Fruit fly (Drosophila melanogaster) whole organism, embryonic: ENCODE measurements around the gene Cep290.

Experiments
- Antp ChIP-seq: fragments of 200-800 bp; sonication (Bioruptor generic); optimal IDR thresholded peaks from 3 replicates; lab custom pipeline; 2016; ENCODE audit warnings: missing biosample characterization, missing genetic modification characterization
- Atf6 ChIP-seq: fragments of 200-800 bp; sonication (Bioruptor generic); IDR thresholded peaks from 2 replicates; pipeline ENCODE4 v1.3.6; 2022; ENCODE audit warnings: missing biosample characterization, missing genetic modification characterization
- B-H1 ChIP-seq: fragments of 200-800 bp; sonication (Bioruptor generic); IDR thresholded peaks from 3 replicates; pipeline ENCODE4 v1.3.6; 2022; ENCODE audit warnings: missing biosample characterization, missing genetic modification characterization
- CG10366 ChIP-seq: fragments of 200-800 bp; sonication (Bioruptor generic); IDR thresholded peaks from 2 replicates; pipeline ENCODE4 v1.3.6; 2022; ENCODE audit warnings: missing biosample characterization, missing genetic modification characterization
- CG10565 ChIP-seq: fragments of 200-800 bp; sonication (Bioruptor generic); optimal IDR thresholded peaks from 3 replicates; lab custom pipeline; 2016; ENCODE audit warnings: missing biosample characterization, mild to moderate bottlenecking, missing genetic modification characterization
- CG12155 ChIP-seq: fragments of 200-800 bp; sonication (Bioruptor generic); optimal IDR thresholded peaks from 3 replicates; lab custom pipeline; 2016; ENCODE audit warnings: missing biosample characterization, missing genetic modification characterization
- CG14441 ChIP-seq: fragments of 200-800 bp; sonication (Bioruptor generic); IDR thresholded peaks from 2 replicates; pipeline ENCODE4 v1.3.6; 2022; ENCODE audit warnings: missing biosample characterization, missing genetic modification characterization
- CG14965 ChIP-seq: fragments of 200-800 bp; sonication (Bioruptor generic); optimal IDR thresholded peaks from 2 replicates; lab custom pipeline; 2016; ENCODE audit warnings: missing biosample characterization, missing genetic modification characterization, borderline replicate concordance
- CG17385 ChIP-seq: fragments of 200-800 bp; sonication (Bioruptor generic); optimal IDR thresholded peaks from 3 replicates; lab custom pipeline; 2018; ENCODE audit warnings: missing biosample characterization, mild to moderate bottlenecking, missing genetic modification characterization
- CG17612 ChIP-seq: fragments of 200-800 bp; sonication (Bioruptor generic); IDR thresholded peaks from 2 replicates; pipeline ENCODE4 v1.3.6; 2022; ENCODE audit warnings: missing biosample characterization, missing genetic modification characterization
- CG1792 ChIP-seq: fragments of 200-800 bp; sonication (Bioruptor generic); optimal IDR thresholded peaks from 2 replicates; lab custom pipeline; 2016; ENCODE audit warnings: missing biosample characterization, missing genetic modification characterization
- CG2712 ChIP-seq: fragments of 200-800 bp; optimal IDR thresholded peaks from 3 replicates; lab custom pipeline; 2019; ENCODE audit warnings: missing biosample characterization, mild to moderate bottlenecking, missing genetic modification characterization, moderate library complexity
- CG30431 ChIP-seq: fragments of 200-800 bp; sonication (Bioruptor generic); optimal IDR thresholded peaks from 2 replicates; lab custom pipeline; 2017; ENCODE audit warnings: missing biosample characterization, missing genetic modification characterization
- CG32767 ChIP-seq: fragments of 200-800 bp; sonication (Bioruptor generic); IDR thresholded peaks from 2 replicates; pipeline ENCODE4 v1.3.6; 2022; ENCODE audit warnings: missing biosample characterization, missing genetic modification characterization
- CG3281 ChIP-seq: fragments of 200-800 bp; sonication (Bioruptor generic); optimal IDR thresholded peaks from 3 replicates; lab custom pipeline; 2017; ENCODE audit warnings: missing biosample characterization, mild to moderate bottlenecking, missing genetic modification characterization
- CG33213 ChIP-seq: fragments of 200-800 bp; sonication (Bioruptor generic); optimal IDR thresholded peaks from 3 replicates; lab custom pipeline; 2016; ENCODE audit warnings: missing biosample characterization, missing genetic modification characterization
- CG43689 ChIP-seq: fragments of 200-800 bp; sonication (Bioruptor generic); IDR thresholded peaks from 2 replicates; pipeline ENCODE4 v1.3.6; 2022; ENCODE audit warnings: missing biosample characterization, missing genetic modification characterization
- Camta ChIP-seq: fragments of 200-800 bp; sonication (Bioruptor generic); optimal IDR thresholded peaks from 2 replicates; lab custom pipeline; 2016; ENCODE audit warnings: missing biosample characterization, missing genetic modification characterization
- Dad ChIP-seq: fragments of 200-800 bp; sonication (Bioruptor generic); optimal IDR thresholded peaks from 3 replicates; lab custom pipeline; 2016; ENCODE audit warnings: missing biosample characterization, missing genetic modification characterization
- Fer2 ChIP-seq: fragments of 200-800 bp; sonication (Bioruptor generic); optimal IDR thresholded peaks from 2 replicates; lab custom pipeline; 2018; ENCODE audit warnings: missing biosample characterization, mild to moderate bottlenecking, missing genetic modification characterization, moderate library complexity
- H15 ChIP-seq: fragments of 200-800 bp; sonication (Bioruptor generic); IDR thresholded peaks from 3 replicates; pipeline ENCODE4 v1.3.6; 2022; ENCODE audit warnings: missing biosample characterization, missing genetic modification characterization
- Hand ChIP-seq: fragments of 200-800 bp; sonication (Bioruptor generic); optimal IDR thresholded peaks from 2 replicates; lab custom pipeline; 2017; ENCODE audit warnings: mild to moderate bottlenecking, missing biosample characterization, missing genetic modification reagents, missing genetic modification characterization
- Hr3 ChIP-seq: fragments of 200-800 bp; sonication (Bioruptor generic); optimal IDR thresholded peaks from 3 replicates; lab custom pipeline; 2016; ENCODE audit warnings: missing biosample characterization, missing genetic modification characterization
- Hsf ChIP-seq: fragments of 200-800 bp; sonication (Bioruptor generic); optimal IDR thresholded peaks from 3 replicates; lab custom pipeline; 2016; ENCODE audit warnings: missing biosample characterization, missing genetic modification characterization
- Jarid2 ChIP-seq: fragments of 200-800 bp; sonication (Bioruptor generic); optimal IDR thresholded peaks from 3 replicates; lab custom pipeline; 2017; ENCODE audit warnings: mild to moderate bottlenecking, missing biosample characterization, missing genetic modification reagents, missing genetic modification characterization
- NC2α ChIP-seq: fragments of 200-800 bp; sonication (Bioruptor generic); optimal IDR thresholded peaks from 2 replicates; lab custom pipeline; 2016; ENCODE audit warnings: missing biosample characterization, missing genetic modification characterization
- Nf-YB ChIP-seq: fragments of 200-800 bp; sonication (Bioruptor generic); optimal IDR thresholded peaks from 3 replicates; lab custom pipeline; 2019; ENCODE audit warnings: missing biosample characterization, mild to moderate bottlenecking, missing genetic modification characterization, moderate library complexity
- PHDP ChIP-seq: fragments of 200-800 bp; sonication (Bioruptor generic); optimal IDR thresholded peaks from 3 replicates; lab custom pipeline; 2018; ENCODE audit warnings: missing biosample characterization, mild to moderate bottlenecking, missing genetic modification characterization, moderate library complexity
- Side ChIP-seq: fragments of 200-800 bp; sonication (Bioruptor generic); optimal IDR thresholded peaks from 2 replicates; lab custom pipeline; 2016; ENCODE audit warnings: missing biosample characterization, missing genetic modification characterization
- Six4 ChIP-seq: fragments of 200-800 bp; sonication (Bioruptor generic); optimal IDR thresholded peaks from 2 replicates; lab custom pipeline; 2016; ENCODE audit warnings: missing biosample characterization, missing genetic modification characterization
- Vsx1 ChIP-seq: fragments of 200-800 bp; sonication (Bioruptor generic); optimal IDR thresholded peaks from 2 replicates; lab custom pipeline; 2017; ENCODE audit warnings: missing biosample characterization, mild to moderate bottlenecking, missing genetic modification characterization, missing genetic modification reagents
- ara ChIP-seq: fragments of 200-800 bp; sonication (Bioruptor generic); IDR thresholded peaks from 2 replicates; pipeline ENCODE4 v1.3.6; 2022; ENCODE audit warnings: missing biosample characterization, missing genetic modification characterization
- cg ChIP-seq: fragments of 200-800 bp; sonication (Bioruptor generic); optimal IDR thresholded peaks from 3 replicates; lab custom pipeline; 2019; ENCODE audit warnings: missing biosample characterization, mild to moderate bottlenecking, missing genetic modification characterization, moderate library complexity
- crc ChIP-seq: fragments of 200-800 bp; sonication (Bioruptor generic); optimal IDR thresholded peaks from 2 replicates; lab custom pipeline; 2016; ENCODE audit warnings: missing biosample characterization, missing genetic modification characterization
- da ChIP-seq: fragments of 200-800 bp; sonication (Bioruptor generic); optimal IDR thresholded peaks from 2 replicates; lab custom pipeline; 2016; ENCODE audit warnings: missing biosample characterization, missing genetic modification characterization
- dimm ChIP-seq: fragments of 200-800 bp; sonication (Bioruptor generic); IDR thresholded peaks from 2 replicates; pipeline ENCODE4 v1.3.6; 2022; ENCODE audit warnings: missing biosample characterization, missing genetic modification characterization
- dysf ChIP-seq: fragments of 200-800 bp; sonication (Bioruptor generic); IDR thresholded peaks from 3 replicates; pipeline ENCODE4 v1.3.6; 2022; ENCODE audit warnings: missing biosample characterization, missing genetic modification characterization
- gro ChIP-seq: fragments of 200-800 bp; sonication (Bioruptor generic); optimal IDR thresholded peaks from 2 replicates; lab custom pipeline; 2016; ENCODE audit warnings: missing biosample characterization, missing genetic modification characterization
- gsb ChIP-seq: fragments of 200-800 bp; sonication (Bioruptor generic); IDR thresholded peaks from 2 replicates; pipeline ENCODE4 v1.3.6; 2022; ENCODE audit warnings: missing biosample characterization, missing genetic modification characterization
- lov ChIP-seq, 2 experiments: fragments of 200-800 bp in 1 of 2; fragments of >200 bp in 1 of 2; sonication (Bioruptor generic) in 1 of 2; IDR thresholded peaks in 1 of 2; optimal IDR thresholded peaks in 1 of 2; 2 replicates in 1 of 2; 3 replicates in 1 of 2; pipeline versions ENCODE4 v1.3.6 to Lab custom; 2017 to 2022; ENCODE audit warnings: missing biosample characterization in 1 of 2, missing genetic modification characterization in 1 of 2
- luna ChIP-seq: fragments of 200-800 bp; sonication (Bioruptor generic); optimal IDR thresholded peaks from 2 replicates; lab custom pipeline; 2016; ENCODE audit warnings: missing biosample characterization, missing genetic modification characterization
- mam ChIP-seq: fragments of 200-800 bp; sonication (Bioruptor generic); optimal IDR thresholded peaks from 3 replicates; lab custom pipeline; 2016; ENCODE audit warnings: missing biosample characterization, missing genetic modification characterization
- nerfin-1 ChIP-seq: fragments of 200-800 bp; sonication (Bioruptor generic); optimal IDR thresholded peaks from 3 replicates; lab custom pipeline; 2019; ENCODE audit warnings: missing biosample characterization, mild to moderate bottlenecking, missing genetic modification characterization, moderate library complexity
- nmo ChIP-seq: fragments of 200-800 bp; sonication (Bioruptor generic); optimal IDR thresholded peaks from 2 replicates; lab custom pipeline; 2018; ENCODE audit warnings: missing biosample characterization, mild to moderate bottlenecking, missing genetic modification characterization, moderate library complexity
- p53 ChIP-seq: fragments of 200-800 bp; sonication (Bioruptor generic); optimal IDR thresholded peaks from 2 replicates; lab custom pipeline; 2016; ENCODE audit warnings: missing biosample characterization, missing genetic modification characterization
- pan ChIP-seq, 4 experiments: fragments of >200 bp in 3 of 4; fragments of 200-800 bp in 1 of 4; sonication (Bioruptor generic) in 1 of 4; optimal IDR thresholded peaks in 3 of 4; IDR thresholded peaks in 1 of 4; 2 replicates each; pipeline versions ENCODE4 v1.3.6 to Lab custom; 2017 to 2022; ENCODE audit warnings: missing biosample characterization in 2 of 4, missing genetic modification characterization in 2 of 4, mixed read lengths in 1 of 4
- sens ChIP-seq: fragments of 200-800 bp; sonication (Bioruptor generic); peaks from one replicate; lab custom pipeline; 2016; ENCODE audit warnings: missing biosample characterization, missing genetic modification characterization
- tna ChIP-seq: fragments of 200-800 bp; sonication (Bioruptor generic); IDR thresholded peaks from 2 replicates; pipeline ENCODE4 v1.3.6; 2022; ENCODE audit warnings: missing biosample characterization, missing genetic modification characterization; ENCODE audit not compliant: partially characterized antibody
- vfl ChIP-seq: fragments of 200-800 bp; sonication (Bioruptor generic); optimal IDR thresholded peaks from 2 replicates; lab custom pipeline; 2016; ENCODE audit warnings: missing biosample characterization, missing genetic modification characterization
- vnd ChIP-seq: fragments of 200-800 bp; sonication (Bioruptor generic); IDR thresholded peaks from 3 replicates; pipeline ENCODE4 v1.3.6; 2022; ENCODE audit warnings: missing biosample characterization, missing genetic modification characterization; ENCODE audit not compliant: partially characterized antibody

Gene Cep290

DNA sequence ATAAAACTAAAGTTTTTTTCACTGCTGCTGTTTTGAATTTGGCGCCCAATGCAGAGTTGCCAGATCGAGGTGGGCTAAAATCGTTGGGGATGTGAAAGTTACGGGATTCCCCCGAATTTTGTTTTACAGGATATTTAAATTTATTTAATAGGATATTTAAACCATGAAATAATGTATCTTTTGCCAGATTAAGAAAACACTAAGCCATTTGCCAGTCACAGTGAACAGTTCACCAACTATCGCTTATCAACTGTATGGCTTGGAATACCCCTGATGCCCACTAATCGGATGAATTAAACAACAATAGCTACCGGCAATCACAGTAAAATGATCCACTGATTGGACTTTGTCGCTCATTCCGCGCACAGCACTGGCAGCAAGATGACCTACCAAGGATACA is 7.3 kb downstream of the Cep290 start, which contains the start of gene Dci (continued):
- TF ChIP-seq NC2α (GFP tag; lab: Kevin White, UChicago) (no peak), pan (optimal IDR thresholded peaks at IDR 0.05; lab: Kevin White, UChicago) (no peak), pan (GFP tag; optimal IDR thresholded peaks at IDR 0.05 in 1 of 2, IDR thresholded peaks at IDR 0.05 in 1 of 2) (peak in 1 of 2 experiments; percentile 84), p53 (GFP tag; lab: Kevin White, UChicago) (no peak), CG17612 (no peak), nmo (GFP tag; lab: Kevin White, UChicago) (peak; percentile 74), CG1792 (GFP tag; lab: Kevin White, UChicago) (peak; percentile 47), Hsf (peak; percentile 84), B-H1 (GFP tag; lab: Robert Waterston, UW) (peak; percentile 49; the same call in 2 of the 3 replicates), CG32767 (GFP tag; lab: Robert Waterston, UW) (peak; percentile 62; the same call in 1 of the 2 replicates), Atf6 (peak; percentile 76), CG12155 (GFP tag; lab: Kevin White, UChicago) (peak; percentile 72), Dad (GFP tag; lab: Kevin White, UChicago) (peak; percentile 77), Hr3 (GFP tag; lab: Kevin White, UChicago) (peak; percentile 76), nerfin-1 (tag; lab: Kevin White, UChicago) (no peak), CG10565 (GFP tag; lab: Kevin White, UChicago) (no peak), vnd (GFP tag; lab: Robert Waterston, UW) (peak; percentile 74), lov (optimal IDR thresholded peaks at IDR 0.05; lab: Kevin White, UChicago) (no peak), lov (GFP tag; IDR thresholded peaks at IDR 0.05; lab: Robert Waterston, UW) (0 out of 3 replicates have a peak, but pooled peaks have one; percentile 12), CG30431 (GFP tag; lab: Kevin White, UChicago) (peak; percentile 49), Antp (GFP tag; lab: Kevin White, UChicago) (peak; percentile 65), CG2712 (tag; lab: Kevin White, UChicago) (peak; percentile 68), cg (no peak), sens (peak; percentile 97), Vsx1 (GFP tag; lab: Kevin White, UChicago) (no peak), Hand (GFP tag; lab: Kevin White, UChicago) (no peak), da (peak; percentile 20), Nf-YB (GFP tag; lab: Kevin White, UChicago) (no peak), crc (peak; percentile 50), Six4 (GFP tag; lab: Kevin White, UChicago) (peak; percentile 12), luna (GFP tag; lab: Kevin White, UChicago) (no peak), gro (no peak), gsb (GFP tag; lab: Robert Waterston, UW) (no peak; the same call in 1 of the 2 replicates), Jarid2 (no peak), PHDP (tag; lab: Kevin White, UChicago) (no peak), mam (GFP tag; lab: Kevin White, UChicago) (peak; percentile 89), H15 (GFP tag; lab: Robert Waterston, UW) (peak; percentile 52; the same call in 1 of the 3 replicates), CG17385 (GFP tag; lab: Kevin White, UChicago) (peak; percentile 24), CG33213 (GFP tag; lab: Kevin White, UChicago) (peak; percentile 55), Fer2 (tag; lab: Kevin White, UChicago) (no peak), tna (GFP tag; lab: Robert Waterston, UW) (peak; percentile 65; the same call in 1 of the 2 replicates), Camta (peak; percentile 73), dimm (peak; percentile 35; the same call in 1 of the 2 replicates), vfl (GFP tag; lab: Kevin White, UChicago) (peak; percentile 35), CG3281 (peak; percentile 41), CG43689 (GFP tag; lab: Robert Waterston, UW) (0 out of 2 replicates have a peak, but pooled peaks have one; percentile 16), CG10366 (GFP tag; lab: Robert Waterston, UW) (peak; percentile 82), CG14441 (GFP tag; lab: Robert Waterston, UW) (peak; percentile 87), ara (GFP tag; lab: Robert Waterston, UW) (0 out of 2 replicates have a peak, but pooled peaks have one; percentile 4), Side (GFP tag; lab: Kevin White, UChicago) (peak; percentile 29), dysf (GFP tag; lab: Robert Waterston, UW) (peak; percentile 59), CG14965 (no peak)
